Fruit fly (Drosophila melanogaster): ENCODE measurements around the gene CG14851.

Gene CG14851

DNA sequence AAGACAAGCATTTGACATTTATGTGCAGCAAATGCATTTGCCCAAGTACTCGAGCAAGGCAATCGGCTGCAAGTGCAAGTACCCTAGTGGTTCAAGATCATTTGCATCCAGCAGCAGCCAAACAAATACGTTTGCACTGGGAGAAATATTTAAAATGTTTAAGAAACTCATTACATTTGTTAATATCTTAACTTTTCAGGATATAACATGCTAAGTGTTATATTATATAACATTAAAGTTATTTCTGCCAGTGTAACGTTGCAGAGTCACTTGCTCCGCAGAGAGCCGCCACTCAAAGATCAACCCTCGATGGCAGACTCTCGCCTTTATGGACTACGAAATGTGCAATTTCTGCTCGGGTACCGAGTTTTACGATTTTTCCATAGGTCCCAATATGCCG, 27.3 kb downstream of the CG14851 start:
- TF ChIP-seq brk (GFP tag; optimal IDR thresholded peaks at IDR 0.05) (no peak), br (GFP tag; optimal IDR thresholded peaks at IDR 0.05) (no peak), rgr (GFP tag; optimal IDR thresholded peaks at IDR 0.05) (no peak), CG9705 (GFP tag; optimal IDR thresholded peaks at IDR 0.05) (no peak), GATAd (GFP tag; optimal IDR thresholded peaks at IDR 0.05) (no peak), Myc (optimal IDR thresholded peaks at IDR 0.05) (no peak), Dfd (GFP tag; optimal IDR thresholded peaks at IDR 0.05) (no peak), lola (GFP tag; optimal IDR thresholded peaks at IDR 0.05) (no peak), dmrt93B (GFP tag; optimal IDR thresholded peaks at IDR 0.05) (no peak), HLH106 (tag; optimal IDR thresholded peaks at IDR 0.05) (no peak), CG32264 (GFP tag; optimal IDR thresholded peaks at IDR 0.05) (no peak), sage (GFP tag; optimal IDR thresholded peaks at IDR 0.05) (no peak), Hr83 (GFP tag; optimal IDR thresholded peaks at IDR 0.05; ENCODE audit: poor library complexity, severe bottlenecking) (no peak), Abd-B (GFP tag; optimal IDR thresholded peaks at IDR 0.05) (no peak), woc (GFP tag; optimal IDR thresholded peaks at IDR 0.05) (no peak), dsf (GFP tag; optimal IDR thresholded peaks at IDR 0.05; ENCODE audit: borderline replicate concordance) (no peak), Hr78 (GFP tag; optimal IDR thresholded peaks at IDR 0.05) (no peak), psq (GFP tag; optimal IDR thresholded peaks at IDR 0.05) (no peak), Vsx2 (GFP tag; optimal IDR thresholded peaks at IDR 0.05; ENCODE audit: partially characterized antibody) (no peak), Jra (GFP tag; optimal IDR thresholded peaks at IDR 0.05) (no peak)

DNA sequence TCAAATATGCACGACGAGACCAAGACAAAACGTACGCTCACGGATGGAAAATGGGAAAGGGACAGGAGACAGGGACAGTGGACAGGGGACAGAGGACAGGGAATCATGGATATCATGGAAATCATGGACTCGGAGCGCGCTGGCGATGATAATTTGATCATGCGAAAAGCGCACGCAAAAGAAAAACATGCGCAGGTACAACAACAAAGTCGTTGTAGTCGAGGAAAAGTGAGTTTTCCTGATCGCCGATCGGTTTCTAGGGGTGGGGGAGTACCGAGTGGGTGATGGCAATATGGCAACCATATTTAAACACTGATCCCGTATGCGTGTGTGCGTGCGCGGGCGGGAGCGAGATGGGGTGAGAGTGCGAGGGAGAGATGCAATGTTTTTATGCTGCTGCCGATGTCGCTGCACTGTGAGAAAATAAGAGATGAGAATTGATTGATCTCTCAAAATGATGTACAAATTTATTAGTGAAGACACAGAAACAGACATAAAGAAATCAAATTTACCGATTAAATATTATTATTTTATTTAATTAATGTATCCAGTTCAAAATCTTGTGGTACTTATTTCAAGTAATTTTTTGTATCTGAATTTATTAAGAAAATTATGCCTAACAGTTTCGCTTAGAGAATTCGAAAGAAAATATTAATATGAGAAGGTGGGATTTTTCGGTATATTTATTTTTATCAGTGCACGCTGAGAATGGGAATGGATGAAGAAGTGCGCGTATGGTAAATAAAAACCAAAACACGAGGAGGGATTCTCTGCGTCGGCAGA, 28.8 kb downstream of the CG14851 start:
- TF ChIP-seq dmrt93B (GFP tag; optimal IDR thresholded peaks at IDR 0.05) (no peak), fru (GFP tag; optimal IDR thresholded peaks at IDR 0.05) (no peak), Jra (GFP tag; optimal IDR thresholded peaks at IDR 0.05) (no peak), br (GFP tag; optimal IDR thresholded peaks at IDR 0.05) (no peak), tai (GFP tag; optimal IDR thresholded peaks at IDR 0.05) (no peak), Myc (optimal IDR thresholded peaks at IDR 0.05) (no peak), rgr (GFP tag; optimal IDR thresholded peaks at IDR 0.05) (peak; percentile 15), foxo (GFP tag; optimal IDR thresholded peaks at IDR 0.05) (peak in 1 of 2 experiments; percentile 32), HLH106 (tag; optimal IDR thresholded peaks at IDR 0.05) (peak; percentile 14), brk (GFP tag; optimal IDR thresholded peaks at IDR 0.05) (no peak), pan (optimal IDR thresholded peaks at IDR 0.05) (peak; percentile 76), sage (GFP tag; optimal IDR thresholded peaks at IDR 0.05) (no peak), Hnf4 (GFP tag; optimal IDR thresholded peaks at IDR 0.05) (no peak), h (GFP tag; optimal IDR thresholded peaks at IDR 0.05) (peak; percentile 17), Mio (GFP tag; optimal IDR thresholded peaks at IDR 0.05) (no peak), Dfd (GFP tag; optimal IDR thresholded peaks at IDR 0.05) (no peak), CrebA (GFP tag; optimal IDR thresholded peaks at IDR 0.05; ENCODE audit: borderline replicate concordance) (no peak), Rel (GFP tag; optimal IDR thresholded peaks at IDR 0.05) (no peak), Rel (tag; optimal IDR thresholded peaks at IDR 0.05) (no peak), OdsH (GFP tag; optimal IDR thresholded peaks at IDR 0.05) (peak; percentile 20), Hr83 (GFP tag; optimal IDR thresholded peaks at IDR 0.05; ENCODE audit: poor library complexity, severe bottlenecking) (no peak), Vsx2 (GFP tag; optimal IDR thresholded peaks at IDR 0.05; ENCODE audit: partially characterized antibody) (no peak), usp (GFP tag; optimal IDR thresholded peaks at IDR 0.05) (no peak), Dif (GFP tag; optimal IDR thresholded peaks at IDR 0.05; ENCODE audit: partially characterized antibody) (no peak), Hr78 (GFP tag; optimal IDR thresholded peaks at IDR 0.05) (no peak), woc (GFP tag; optimal IDR thresholded peaks at IDR 0.05) (no peak), dl (GFP tag; optimal IDR thresholded peaks at IDR 0.05; ENCODE audit: insufficient read depth in 1 of 2, partially characterized antibody in 2 of 2) (no peak), CG32264 (GFP tag; optimal IDR thresholded peaks at IDR 0.05) (no peak), N (GFP tag; optimal IDR thresholded peaks at IDR 0.05) (no peak), Sp1 (GFP tag; optimal IDR thresholded peaks at IDR 0.05) (no peak), psq (GFP tag; optimal IDR thresholded peaks at IDR 0.05) (peak; percentile 18), ey (GFP tag; optimal IDR thresholded peaks at IDR 0.05) (no peak), Abd-B (GFP tag; optimal IDR thresholded peaks at IDR 0.05) (no peak), lola (GFP tag; optimal IDR thresholded peaks at IDR 0.05) (no peak), CG9705 (GFP tag; optimal IDR thresholded peaks at IDR 0.05) (no peak), sv (GFP tag; optimal IDR thresholded peaks at IDR 0.05) (peak; percentile 41), jim (GFP tag; optimal IDR thresholded peaks at IDR 0.05) (no peak), GATAd (GFP tag; optimal IDR thresholded peaks at IDR 0.05) (no peak), dsf (GFP tag; optimal IDR thresholded peaks at IDR 0.05; ENCODE audit: borderline replicate concordance) (no peak)

Data from whole organism, wandering third instar larva.